Worm (Caenorhabditis elegans) whole organism, L3 larva: Measurements from ENCODE around the gene lgc-26.
A peak's percentile ranks its signal among the peaks of the same experiment; 100 is the strongest.

Experiments used
- R02D3.7 ChIP-seq: fragments of 150-350 bp; optimal IDR thresholded peaks from 2 replicates; lab custom pipeline; 2014; ENCODE audit warnings: missing biosample characterization, missing genetic modification characterization
- ZK546.5 ChIP-seq: sonication (generic microtip); optimal IDR thresholded peaks from 2 replicates; lab custom pipeline; 2017; ENCODE audit warnings: missing biosample characterization, missing genetic modification characterization
- aly-2 ChIP-seq: fragments of 150-350 bp; optimal IDR thresholded peaks from 2 replicates; lab custom pipeline; 2014; ENCODE audit warnings: missing biosample characterization, missing genetic modification characterization
- ama-1 ChIP-seq: fragments of 150-350 bp; optimal IDR thresholded peaks from 2 replicates; lab custom pipeline; 2018
- ceh-9 ChIP-seq: sonication (generic microtip); optimal IDR thresholded peaks from 2 replicates; lab custom pipeline; 2018; ENCODE audit warnings: missing biosample characterization, missing genetic modification characterization
- daf-12 ChIP-seq: fragments of 150-350 bp; optimal IDR thresholded peaks from 2 replicates; lab custom pipeline; 2014; ENCODE audit warnings: missing biosample characterization, missing genetic modification reagents, missing genetic modification characterization
- egl-27 ChIP-seq: sonication (generic microtip); optimal IDR thresholded peaks from 4 replicates; lab custom pipeline; 2017; ENCODE audit warnings: missing biosample characterization, missing genetic modification reagents, missing genetic modification characterization
- elt-2 ChIP-seq: sonication (generic microtip); optimal IDR thresholded peaks from 2 replicates; lab custom pipeline; 2016; ENCODE audit warnings: missing genetic modification reagents, mild to moderate bottlenecking, missing genetic modification characterization, missing compliant biosample characterization
- elt-3 ChIP-seq, 3 experiments: fragments of 150-350 bp in 1 of 3; sonication (generic microtip) in 2 of 3; optimal IDR thresholded peaks; 2 replicates in 2 of 3; 4 replicates in 1 of 3; lab custom pipeline; 2014 to 2017; ENCODE audit warnings: missing biosample characterization in 3 of 3, missing genetic modification characterization in 3 of 3
- fkh-10 ChIP-seq: sonication (generic microtip); optimal IDR thresholded peaks from 2 replicates; lab custom pipeline; 2017; ENCODE audit warnings: missing biosample characterization, missing genetic modification reagents, missing genetic modification characterization
- fos-1 ChIP-seq: fragments of 150-350 bp; optimal IDR thresholded peaks from 2 replicates; lab custom pipeline; 2014; ENCODE audit warnings: missing biosample characterization, missing genetic modification characterization
- hmg-11 ChIP-seq: sonication (generic microtip); optimal IDR thresholded peaks from 2 replicates; lab custom pipeline; 2016; ENCODE audit warnings: missing genetic modification characterization, missing compliant biosample characterization
- jun-1 ChIP-seq: fragments of 150-350 bp; optimal IDR thresholded peaks from 2 replicates; lab custom pipeline; 2014; ENCODE audit warnings: missing biosample characterization, missing genetic modification reagents, missing genetic modification characterization
- lin-15B ChIP-seq: fragments of 150-350 bp; optimal IDR thresholded peaks from 2 replicates; lab custom pipeline; 2014; ENCODE audit warnings: missing biosample characterization, missing genetic modification characterization
- lin-39 ChIP-seq: fragments of 150-350 bp; optimal IDR thresholded peaks from 2 replicates; lab custom pipeline; 2018; ENCODE audit warnings: missing biosample characterization, missing genetic modification reagents, missing genetic modification characterization
- lsy-12 ChIP-seq: sonication (generic microtip); optimal IDR thresholded peaks from 2 replicates; lab custom pipeline; 2016; ENCODE audit warnings: mild to moderate bottlenecking, missing genetic modification characterization, missing compliant biosample characterization
- mdl-1 ChIP-seq: fragments of 150-350 bp; optimal IDR thresholded peaks from 2 replicates; lab custom pipeline; 2014; ENCODE audit warnings: missing biosample characterization, missing genetic modification characterization
- mml-1 ChIP-seq: fragments of 150-350 bp; sonication (generic microtip); optimal IDR thresholded peaks from 3 replicates; lab custom pipeline; 2014; ENCODE audit warnings: missing biosample characterization, missing genetic modification characterization
- nfya-1 ChIP-seq: sonication (generic microtip); optimal IDR thresholded peaks from 2 replicates; lab custom pipeline; 2017; ENCODE audit warnings: missing genetic modification characterization, mild to moderate bottlenecking, missing compliant biosample characterization, antibody characterized with exemption, moderate library complexity; ENCODE audit not compliant: insufficient read depth
- nhr-12 ChIP-seq: fragments of 150-350 bp; optimal IDR thresholded peaks from 2 replicates; lab custom pipeline; 2014; ENCODE audit warnings: missing biosample characterization, missing genetic modification characterization
- nhr-237 ChIP-seq: fragments of 150-350 bp; optimal IDR thresholded peaks from 2 replicates; lab custom pipeline; 2014; ENCODE audit warnings: missing biosample characterization, missing genetic modification characterization
- nhr-25 ChIP-seq: sonication (generic microtip); optimal IDR thresholded peaks from 2 replicates; lab custom pipeline; 2017; ENCODE audit warnings: missing biosample characterization, missing genetic modification characterization
- nhr-28 ChIP-seq: fragments of 150-350 bp; optimal IDR thresholded peaks from 2 replicates; lab custom pipeline; 2014; ENCODE audit warnings: missing biosample characterization, missing genetic modification characterization
- nhr-67 ChIP-seq: fragments of 150-350 bp; optimal IDR thresholded peaks from 2 replicates; lab custom pipeline; 2014; ENCODE audit warnings: missing biosample characterization, missing genetic modification characterization
- nhr-76 ChIP-seq: fragments of 150-350 bp; sonication (generic microtip); optimal IDR thresholded peaks from 5 replicates; lab custom pipeline; 2014; ENCODE audit warnings: missing biosample characterization, missing genetic modification characterization
- nhr-77 ChIP-seq: fragments of 150-350 bp; optimal IDR thresholded peaks from 2 replicates; lab custom pipeline; 2014; ENCODE audit warnings: missing biosample characterization, missing genetic modification characterization
- pha-4 ChIP-seq: fragments of 150-350 bp; optimal IDR thresholded peaks from 2 replicates; lab custom pipeline; 2014; ENCODE audit warnings: missing biosample characterization, missing genetic modification reagents, missing genetic modification characterization
- sea-2 ChIP-seq: fragments of 150-350 bp; sonication (generic microtip); optimal IDR thresholded peaks from 4 replicates; lab custom pipeline; 2014; ENCODE audit warnings: missing biosample characterization, missing genetic modification reagents, missing genetic modification characterization
- skn-1 ChIP-seq: fragments of 150-350 bp; optimal IDR thresholded peaks from 2 replicates; lab custom pipeline; 2014; ENCODE audit warnings: missing biosample characterization, missing genetic modification characterization
- zag-1 ChIP-seq: fragments of 150-350 bp; optimal IDR thresholded peaks from 2 replicates; lab custom pipeline; 2014; ENCODE audit warnings: missing biosample characterization, missing genetic modification characterization
- ztf-11 ChIP-seq: fragments of 150-350 bp; optimal IDR thresholded peaks from 2 replicates; lab custom pipeline; 2014; ENCODE audit warnings: missing biosample characterization, missing genetic modification characterization
- ztf-4 ChIP-seq: fragments of 150-350 bp; optimal IDR thresholded peaks from 2 replicates; lab custom pipeline; 2014; ENCODE audit warnings: missing biosample characterization, missing genetic modification characterization

The lgc-26 gene

ce11 chrV:254591-254990, 13.5 kb upstream of the lgc-26 start, which contains the start of gene str-121:
TSS of gene str-121 (minus strand) at chrV:254691.
- TF ChIP-seq ztf-11 (tag; lab: Kevin White, UChicago) (no peak), fkh-10 (GFP tag; lab: Kevin White, UChicago) (no peak), R02D3.7 (tag; lab: Kevin White, UChicago) (no peak), ztf-4 (no peak), nhr-28 (tag; lab: Kevin White, UChicago) (no peak), ZK546.5 (tag; lab: Kevin White, UChicago) (no peak), egl-27 (tag; lab: Kevin White, UChicago) (no peak), skn-1 (tag; lab: Kevin White, UChicago) (no peak), mdl-1 (no peak)

ce11 chrV:258730-259129, 9.4 kb upstream of the lgc-26 start, which contains the start of gene nhr-204:
TSS of gene nhr-204 (minus strand) at chrV:258830.
- no peak for TF ChIP-seq lin-15B (tag; lab: Kevin White, UChicago)
- no peak for TF ChIP-seq nhr-28 (tag; lab: Kevin White, UChicago)
- no peak for TF ChIP-seq nhr-25
- TF ChIP-seq nhr-77 (tag; lab: Kevin White, UChicago): no peak
- TF ChIP-seq elt-3 (tag; optimal IDR thresholded peaks at IDR 0.05; lab: Kevin White, UChicago): no peak
- TF ChIP-seq hmg-11 (tag; lab: Kevin White, UChicago): no peak
- no peak for TF ChIP-seq sea-2
- TF ChIP-seq R02D3.7 (tag; lab: Kevin White, UChicago): no peak
- no peak for TF ChIP-seq nfya-1 (tag; lab: Kevin White, UChicago)
- TF ChIP-seq pha-4 (tag; lab: Kevin White, UChicago): no peak
- no peak for TF ChIP-seq ceh-9 (tag; lab: Kevin White, UChicago)
- TF ChIP-seq zag-1 (tag; lab: Kevin White, UChicago): no peak
- TF ChIP-seq elt-2: no peak
- no peak for TF ChIP-seq nhr-12 (tag; lab: Kevin White, UChicago)
- TF ChIP-seq nhr-76 (tag; lab: Kevin White, UChicago): no peak
- TF ChIP-seq skn-1 (tag; lab: Kevin White, UChicago): no peak
- no peak for TF ChIP-seq ama-1 (lab: Kevin White, UChicago)
- TF ChIP-seq, all 47 proteins: peak for 0

ce11 chrV:260334-260733, 7.8 kb upstream of the lgc-26 start:
- TF ChIP-seq hmg-11 (tag; lab: Kevin White, UChicago) (peak; percentile 4), jun-1 (tag; lab: Kevin White, UChicago) (no peak), pha-4 (tag; lab: Kevin White, UChicago) (peak; percentile 53)

ce11 chrV:265062-265963, 2.8 kb upstream of the lgc-26 start:
- peak; percentile 86 for TF ChIP-seq fkh-10 (GFP tag; lab: Kevin White, UChicago)
- peak; percentile 8 for TF ChIP-seq fos-1 (tag; lab: Kevin White, UChicago)
- peak; percentile 32 for TF ChIP-seq nhr-76 (tag; lab: Kevin White, UChicago)
- TF ChIP-seq nhr-67 (tag; lab: Kevin White, UChicago): peak; percentile 8
- TF ChIP-seq daf-12: peak; percentile 20

- TF ChIP-seq nhr-237 (tag; lab: Kevin White, UChicago) (no peak), lsy-12 (no peak), mml-1 (tag; lab: Kevin White, UChicago) (no peak), jun-1 (tag; lab: Kevin White, UChicago) (no peak), aly-2 (no peak), mdl-1 (no peak), lin-39 (tag; lab: Kevin White, UChicago) (no peak), ama-1 (lab: Kevin White, UChicago) (no peak), hmg-11 (tag; lab: Kevin White, UChicago) (no peak), ztf-4 (no peak)
Observed at ce11 chrV:272837-273236, 4.7 kb downstream of the lgc-26 start, which contains the start of gene nlp-70. TSS of gene nlp-70 (minus strand) at chrV:272937.
